Worm (Caenorhabditis elegans) whole organism, L1 larva: ENCODE results near the gene M02D8.5.

ENCODE experiments used
- C34B4.2 ChIP-seq: sonication (generic microtip); optimal IDR thresholded peaks from 2 replicates; lab custom pipeline; 2017; ENCODE audit warnings: mild to moderate bottlenecking, missing genetic modification characterization, missing compliant biosample characterization
- F16B12.6 ChIP-seq: fragments of 150-350 bp; optimal IDR thresholded peaks from 2 replicates; lab custom pipeline; 2014; ENCODE audit warnings: missing biosample characterization, missing genetic modification characterization
- aha-1 ChIP-seq: fragments of 150-350 bp; optimal IDR thresholded peaks from 2 replicates; lab custom pipeline; 2014; ENCODE audit warnings: missing biosample characterization, missing genetic modification characterization
- alr-1 ChIP-seq: fragments of 200-800 bp; sonication (Bioruptor generic); optimal IDR thresholded peaks from 2 replicates; lab custom pipeline; 2018; ENCODE audit warnings: borderline replicate concordance, mild to moderate bottlenecking, missing genetic modification characterization, missing compliant biosample characterization
- blmp-1 ChIP-seq: fragments of 150-350 bp; optimal IDR thresholded peaks from 2 replicates; lab custom pipeline; 2014; ENCODE audit warnings: missing biosample characterization, missing genetic modification characterization
- ceh-63 ChIP-seq: fragments of 200-800 bp; sonication (Bioruptor generic); optimal IDR thresholded peaks from 2 replicates; lab custom pipeline; 2018; ENCODE audit warnings: mild to moderate bottlenecking, missing genetic modification characterization, missing compliant biosample characterization
- ceh-8 ChIP-seq: fragments of 200-800 bp; sonication (Bioruptor generic); optimal IDR thresholded peaks from 2 replicates; lab custom pipeline; 2018; ENCODE audit warnings: mild to moderate bottlenecking, missing genetic modification characterization, moderate library complexity, missing compliant biosample characterization
- ceh-82 ChIP-seq, 3 experiments: fragments of 150-350 bp in 1 of 3; sonication (generic microtip) in 2 of 3; optimal IDR thresholded peaks; 2 replicates each; lab custom pipeline; 2014 to 2017; ENCODE audit warnings: missing biosample characterization in 3 of 3, missing genetic modification characterization in 3 of 3
- ceh-88 ChIP-seq: fragments of 200-800 bp; sonication (Bioruptor generic); IDR thresholded peaks from 2 replicates; pipeline ENCODE4 v1.3.6; 2022; ENCODE audit warnings: missing genetic modification characterization, missing compliant biosample characterization
- ceh-90 ChIP-seq: sonication (generic microtip); optimal IDR thresholded peaks from 2 replicates; lab custom pipeline; 2016; ENCODE audit warnings: missing genetic modification characterization, missing compliant biosample characterization
- dpl-1 ChIP-seq, 3 experiments: fragments of 150-350 bp in 2 of 3; sonication (generic microtip) in 1 of 3; optimal IDR thresholded peaks; 2 replicates each; lab custom pipeline; 2014 to 2017; ENCODE audit warnings: missing biosample characterization in 3 of 3, missing genetic modification characterization in 3 of 3, missing genetic modification reagents in 3 of 3
- dsc-1 ChIP-seq: sonication (generic microtip); optimal IDR thresholded peaks from 2 replicates; lab custom pipeline; 2016; ENCODE audit warnings: mild to moderate bottlenecking, missing genetic modification characterization, missing compliant biosample characterization
- egl-13 ChIP-seq: sonication (generic microtip); optimal IDR thresholded peaks from 2 replicates; lab custom pipeline; 2016; ENCODE audit warnings: missing genotype, missing genetic modification reagents, missing genetic modification characterization, missing compliant biosample characterization
- fkh-4 ChIP-seq: sonication (generic microtip); optimal IDR thresholded peaks from 2 replicates; lab custom pipeline; 2016; ENCODE audit warnings: missing compliant biosample characterization, missing genetic modification characterization, borderline replicate concordance
- fkh-8 ChIP-seq: sonication (generic microtip); optimal IDR thresholded peaks from 2 replicates; lab custom pipeline; 2016; ENCODE audit warnings: mild to moderate bottlenecking, missing genetic modification characterization, missing compliant biosample characterization
- fos-1 ChIP-seq: fragments of 150-350 bp; optimal IDR thresholded peaks from 2 replicates; lab custom pipeline; 2014; ENCODE audit warnings: missing biosample characterization, missing genetic modification characterization
- hlh-17 ChIP-seq: fragments of 200-800 bp; sonication (Bioruptor generic); optimal IDR thresholded peaks from 2 replicates; lab custom pipeline; 2018; ENCODE audit warnings: missing genetic modification characterization, mild to moderate bottlenecking, missing compliant biosample characterization, moderate library complexity, borderline replicate concordance
- hlh-4 ChIP-seq: sonication (generic microtip); optimal IDR thresholded peaks from 2 replicates; lab custom pipeline; 2016; ENCODE audit warnings: mild to moderate bottlenecking, missing genetic modification characterization, missing compliant biosample characterization
- isw-1 ChIP-seq: fragments of 200-800 bp; sonication (Bioruptor generic); IDR thresholded peaks from 2 replicates; pipeline ENCODE4 v1.3.6; 2022; ENCODE audit warnings: missing genetic modification characterization, missing compliant biosample characterization
- jun-1 ChIP-seq: fragments of 150-350 bp; optimal IDR thresholded peaks from 2 replicates; lab custom pipeline; 2014; ENCODE audit warnings: missing biosample characterization, missing genetic modification reagents, missing genetic modification characterization
- lin-13 ChIP-seq: fragments of 150-350 bp; optimal IDR thresholded peaks from 2 replicates; lab custom pipeline; 2014; ENCODE audit warnings: missing biosample characterization, missing genetic modification reagents, missing genetic modification characterization
- lin-14 ChIP-seq: fragments of 200-800 bp; sonication (Bioruptor generic); optimal IDR thresholded peaks from 2 replicates; lab custom pipeline; 2018; ENCODE audit warnings: mild to moderate bottlenecking, missing genetic modification characterization, moderate library complexity, missing compliant biosample characterization
- lin-35 ChIP-seq, 2 experiments: fragments of 150-350 bp; optimal IDR thresholded peaks; 2 replicates each; lab custom pipeline; 2014; ENCODE audit warnings: missing biosample characterization in 2 of 2, missing genetic modification characterization in 2 of 2, missing genetic modification reagents in 2 of 2
- lir-3 ChIP-seq: sonication (generic microtip); optimal IDR thresholded peaks from 2 replicates; lab custom pipeline; 2016; ENCODE audit warnings: mild to moderate bottlenecking, missing genetic modification characterization, moderate library complexity, missing compliant biosample characterization; ENCODE audit not compliant: poor library complexity
- mab-9 ChIP-seq: fragments of 200-800 bp; sonication (Bioruptor generic); IDR thresholded peaks from 2 replicates; pipeline ENCODE4 v1.3.6; 2022; ENCODE audit warnings: missing genetic modification reagents, missing genetic modification characterization, missing compliant biosample characterization
- mdl-1 ChIP-seq, 2 experiments: fragments of 150-350 bp; optimal IDR thresholded peaks; 2 replicates each; lab custom pipeline; 2014 to 2017; ENCODE audit warnings: missing biosample characterization in 2 of 2, missing genetic modification characterization in 2 of 2, inconsistent platforms in 1 of 2
- mef-2 ChIP-seq: fragments of 150-350 bp; optimal IDR thresholded peaks from 2 replicates; lab custom pipeline; 2014; ENCODE audit warnings: missing biosample characterization, missing genetic modification characterization
- mep-1 ChIP-seq: fragments of 150-350 bp; optimal IDR thresholded peaks from 2 replicates; lab custom pipeline; 2014; ENCODE audit warnings: missing biosample characterization, missing genetic modification characterization
- nhr-11 ChIP-seq: fragments of 150-350 bp; optimal IDR thresholded peaks from 2 replicates; lab custom pipeline; 2014; ENCODE audit warnings: missing biosample characterization, missing genetic modification characterization
- nhr-12 ChIP-seq: sonication (generic microtip); optimal IDR thresholded peaks from 2 replicates; lab custom pipeline; 2017; ENCODE audit warnings: missing biosample characterization, missing genetic modification characterization
- nhr-20 ChIP-seq: sonication (generic microtip); optimal IDR thresholded peaks from 2 replicates; lab custom pipeline; 2016; ENCODE audit warnings: mild to moderate bottlenecking, missing genetic modification characterization, missing compliant biosample characterization
- nhr-237 ChIP-seq: fragments of 150-350 bp; optimal IDR thresholded peaks from 2 replicates; lab custom pipeline; 2014; ENCODE audit warnings: missing biosample characterization, missing genetic modification characterization
- nhr-47 ChIP-seq: sonication (generic microtip); optimal IDR thresholded peaks from 2 replicates; lab custom pipeline; 2016; ENCODE audit warnings: mild to moderate bottlenecking, missing genetic modification characterization, moderate library complexity, missing compliant biosample characterization
- nhr-71 ChIP-seq: sonication (generic microtip); optimal IDR thresholded peaks from 2 replicates; lab custom pipeline; 2016; ENCODE audit warnings: mild to moderate bottlenecking, missing genetic modification characterization, moderate library complexity, missing compliant biosample characterization
- nhr-77 ChIP-seq: fragments of 150-350 bp; optimal IDR thresholded peaks from 2 replicates; lab custom pipeline; 2014; ENCODE audit warnings: missing biosample characterization, missing genetic modification characterization
- nhr-84 ChIP-seq: sonication (generic microtip); optimal IDR thresholded peaks from 2 replicates; lab custom pipeline; 2017; ENCODE audit warnings: missing biosample characterization, missing genetic modification characterization
- nhr-85 ChIP-seq: sonication (generic microtip); peaks from one replicate; lab custom pipeline; 2016; ENCODE audit warnings: missing genetic modification characterization, inconsistent platforms, missing compliant biosample characterization
- nhr-90 ChIP-seq: sonication (generic microtip); optimal IDR thresholded peaks from 2 replicates; lab custom pipeline; 2016; ENCODE audit warnings: mild to moderate bottlenecking, missing genetic modification characterization, missing compliant biosample characterization; ENCODE audit not compliant: poor library complexity
- pqm-1 ChIP-seq: sonication (generic microtip); optimal IDR thresholded peaks from 3 replicates; lab custom pipeline; 2017; ENCODE audit warnings: missing biosample characterization, missing genetic modification characterization
- rnt-1 ChIP-seq: sonication (generic microtip); optimal IDR thresholded peaks from 2 replicates; lab custom pipeline; 2016; ENCODE audit warnings: mild to moderate bottlenecking, missing genetic modification characterization, moderate library complexity, missing compliant biosample characterization
- snpc-4 ChIP-seq: fragments of 150-350 bp; optimal IDR thresholded peaks from 2 replicates; lab custom pipeline; 2014; ENCODE audit warnings: missing biosample characterization, missing genetic modification characterization
- snu-23 ChIP-seq: sonication (generic microtip); optimal IDR thresholded peaks from 2 replicates; lab custom pipeline; 2016; ENCODE audit warnings: missing genetic modification characterization, missing compliant biosample characterization
- sptf-1 ChIP-seq: fragments of 150-350 bp; optimal IDR thresholded peaks from 2 replicates; lab custom pipeline; 2014; ENCODE audit warnings: missing biosample characterization, missing genetic modification characterization
- sup-37 ChIP-seq: fragments of 200-800 bp; sonication (Bioruptor generic); optimal IDR thresholded peaks from 2 replicates; lab custom pipeline; 2018; ENCODE audit warnings: mild to moderate bottlenecking, missing genetic modification characterization, missing compliant biosample characterization
- tbx-2 ChIP-seq: sonication (generic microtip); optimal IDR thresholded peaks from 2 replicates; lab custom pipeline; 2016; ENCODE audit warnings: missing genetic modification characterization, missing compliant biosample characterization
- unc-130 ChIP-seq: fragments of 150-350 bp; optimal IDR thresholded peaks from 2 replicates; lab custom pipeline; 2017; ENCODE audit warnings: missing biosample characterization, missing genetic modification characterization, inconsistent platforms
- unc-30 ChIP-seq: sonication (generic microtip); optimal IDR thresholded peaks from 2 replicates; lab custom pipeline; 2017; ENCODE audit warnings: missing biosample characterization, missing genetic modification characterization
- unc-86 ChIP-seq: sonication (generic microtip); optimal IDR thresholded peaks from 2 replicates; lab custom pipeline; 2016; ENCODE audit warnings: missing genetic modification characterization, missing compliant biosample characterization
- vab-15 ChIP-seq: sonication (generic microtip); optimal IDR thresholded peaks from 2 replicates; lab custom pipeline; 2017; ENCODE audit warnings: missing genotype, mild to moderate bottlenecking, missing genetic modification characterization, missing compliant biosample characterization
- xbp-1 ChIP-seq: sonication (generic microtip); optimal IDR thresholded peaks from 2 replicates; lab custom pipeline; 2016; ENCODE audit warnings: missing genetic modification characterization, missing compliant biosample characterization
- zag-1 ChIP-seq: fragments of 150-350 bp; optimal IDR thresholded peaks from 2 replicates; lab custom pipeline; 2014; ENCODE audit warnings: missing biosample characterization, missing genetic modification characterization
- zip-4 ChIP-seq: fragments of 200-800 bp; sonication (Bioruptor generic); optimal IDR thresholded peaks from 2 replicates; lab custom pipeline; 2018; ENCODE audit warnings: mild to moderate bottlenecking, missing genetic modification characterization, moderate library complexity, missing compliant biosample characterization
- ztf-11 ChIP-seq, 2 experiments: sonication (generic microtip); optimal IDR thresholded peaks; 2 replicates each; lab custom pipeline; 2016 to 2017; ENCODE audit warnings: missing genetic modification characterization in 2 of 2, missing biosample characterization in 1 of 2, missing compliant biosample characterization in 1 of 2
- ztf-4 ChIP-seq: fragments of 150-350 bp; optimal IDR thresholded peaks from 2 replicates; lab custom pipeline; 2014; ENCODE audit warnings: missing biosample characterization, missing genetic modification characterization

The M02D8.5 gene

ce11 chrX:8723840-8724239, 37.6 kb downstream of the M02D8.5 start:
- peak; percentile 31 for TF ChIP-seq unc-130 (tag; lab: Kevin White, UChicago)
- no peak for TF ChIP-seq ceh-8 (GFP tag; lab: Kevin White, UChicago)
- TF ChIP-seq jun-1 (tag; lab: Kevin White, UChicago), result no peak
- no peak for TF ChIP-seq xbp-1
- no peak for TF ChIP-seq unc-86
- TF ChIP-seq nhr-90, result no peak
- TF ChIP-seq ceh-88 (GFP tag; lab: Robert Waterston, UW), result no peak
- peak; percentile 85 for TF ChIP-seq lin-14
- TF ChIP-seq dpl-1 (GFP tag; optimal IDR thresholded peaks at IDR 0.05; lab: Kevin White, UChicago), result no peak
- peak; percentile 59 for TF ChIP-seq nhr-20 (tag; lab: Kevin White, UChicago)
- no peak for TF ChIP-seq alr-1
- no peak for TF ChIP-seq ceh-63 (GFP tag; lab: Kevin White, UChicago)
- no peak for TF ChIP-seq sup-37 (GFP tag; lab: Kevin White, UChicago)
- no peak for TF ChIP-seq hlh-17
- no peak for TF ChIP-seq mab-9 (GFP tag; lab: Robert Waterston, UW)
- TF ChIP-seq lir-3 (tag; lab: Kevin White, UChicago), result no peak
- no peak for TF ChIP-seq isw-1
- TF ChIP-seq sptf-1 (tag; lab: Kevin White, UChicago), result no peak
- no peak for TF ChIP-seq C34B4.2 (tag; lab: Kevin White, UChicago)
- peak; percentile 34 for TF ChIP-seq fkh-4 (tag; lab: Kevin White, UChicago)
- TF ChIP-seq nhr-77 (tag; lab: Kevin White, UChicago), result no peak
- no peak for TF ChIP-seq nhr-237 (tag; lab: Kevin White, UChicago)
- TF ChIP-seq ztf-11 (tag; optimal IDR thresholded peaks at IDR 0.05; lab: Kevin White, UChicago), result no peak
- TF ChIP-seq egl-13, result no peak
- no peak for TF ChIP-seq zag-1 (tag; lab: Kevin White, UChicago)
- no peak for TF ChIP-seq vab-15 (tag; lab: Kevin White, UChicago)
- TF ChIP-seq snu-23, result peak; percentile 56
- TF ChIP-seq nhr-84, result no peak
- TF ChIP-seq fos-1 (tag; lab: Kevin White, UChicago), result no peak
- TF ChIP-seq snpc-4 (tag; lab: Kevin White, UChicago), result no peak
- no peak for TF ChIP-seq lin-13 (GFP tag; lab: Kevin White, UChicago)
- no peak for TF ChIP-seq mep-1 (tag; lab: Kevin White, UChicago)
- TF ChIP-seq blmp-1 (tag; lab: Kevin White, UChicago), result no peak
- no peak for TF ChIP-seq aha-1 (tag; lab: Kevin White, UChicago)
- no peak for TF ChIP-seq hlh-4 (tag; lab: Kevin White, UChicago)
- peak in 1 of 2 experiments; percentile 50 for TF ChIP-seq mdl-1 (tag; optimal IDR thresholded peaks at IDR 0.05; lab: Kevin White, UChicago)
- no peak for TF ChIP-seq nhr-11
- TF ChIP-seq mef-2 (tag; lab: Kevin White, UChicago), result no peak
- TF ChIP-seq nhr-12 (tag; lab: Kevin White, UChicago), result no peak
- no peak for TF ChIP-seq F16B12.6 (tag; lab: Kevin White, UChicago)
- peak; percentile 66 for TF ChIP-seq dsc-1
- no peak for TF ChIP-seq pqm-1 (tag; lab: Kevin White, UChicago)
- TF ChIP-seq zip-4 (GFP tag; lab: Kevin White, UChicago), result no peak
- peak; percentile 5 for TF ChIP-seq ztf-4 (tag; lab: Kevin White, UChicago)
- TF ChIP-seq ceh-82 (tag; optimal IDR thresholded peaks at IDR 0.05; lab: Kevin White, UChicago), result no peak
- TF ChIP-seq unc-30, result no peak
- no peak for TF ChIP-seq ceh-90 (tag; lab: Kevin White, UChicago)
- TF ChIP-seq lin-35 (GFP tag; optimal IDR thresholded peaks at IDR 0.05; lab: Kevin White, UChicago), result peak in 1 of 2 experiments; percentile 13
- no peak for TF ChIP-seq fkh-8 (tag; lab: Kevin White, UChicago)
- TF ChIP-seq rnt-1 (tag; lab: Kevin White, UChicago), result peak; percentile 45
- peak; percentile 80 for TF ChIP-seq nhr-71 (tag; lab: Kevin White, UChicago)
- peak; percentile 12 for TF ChIP-seq tbx-2 (tag; lab: Kevin White, UChicago)
- TF ChIP-seq nhr-85 (tag; lab: Kevin White, UChicago), result no peak
- TF ChIP-seq nhr-47, result no peak
